Fruit fly (Drosophila melanogaster) whole organism, embryonic: ENCODE data around the gene CG5968.

ENCODE experiments used
- Ada2b ChIP-seq: fragments of 200-800 bp; sonication (Bioruptor generic); IDR thresholded peaks from 2 replicates; pipeline ENCODE4 v1.3.6; 2022; ENCODE audit warnings: missing biosample characterization, missing genetic modification characterization
- B-H1 ChIP-seq: fragments of 200-800 bp; sonication (Bioruptor generic); IDR thresholded peaks from 3 replicates; pipeline ENCODE4 v1.3.6; 2022; ENCODE audit warnings: missing biosample characterization, missing genetic modification characterization
- CG10543 ChIP-seq: fragments of 200-800 bp; sonication (Bioruptor generic); optimal IDR thresholded peaks from 3 replicates; lab custom pipeline; 2017; ENCODE audit warnings: missing biosample characterization, mild to moderate bottlenecking, missing genetic modification characterization, moderate library complexity
- CG10979 ChIP-seq: fragments of 200-800 bp; sonication (Bioruptor generic); optimal IDR thresholded peaks from 2 replicates; lab custom pipeline; 2018; ENCODE audit warnings: missing biosample characterization, mild to moderate bottlenecking, missing genetic modification characterization, moderate library complexity
- CG11504 ChIP-seq: fragments of 200-800 bp; sonication (Bioruptor generic); optimal IDR thresholded peaks from 3 replicates; lab custom pipeline; 2019; ENCODE audit warnings: missing biosample characterization, mild to moderate bottlenecking, missing genetic modification characterization, moderate library complexity
- CG11696 ChIP-seq: fragments of 200-800 bp; sonication (Bioruptor generic); IDR thresholded peaks from 2 replicates; pipeline ENCODE4 v1.3.6; 2022; ENCODE audit warnings: missing biosample characterization, missing genetic modification characterization
- CG11723 ChIP-seq: fragments of 200-800 bp; sonication (Bioruptor generic); optimal IDR thresholded peaks from 2 replicates; lab custom pipeline; 2017; ENCODE audit warnings: missing biosample characterization, mild to moderate bottlenecking, missing genetic modification characterization
- CG12071 ChIP-seq: fragments of 200-800 bp; sonication (Bioruptor generic); optimal IDR thresholded peaks from 3 replicates; lab custom pipeline; 2018; ENCODE audit warnings: missing biosample characterization, mild to moderate bottlenecking, missing genetic modification characterization
- CG12744 ChIP-seq: fragments of 200-800 bp; sonication (Bioruptor generic); optimal IDR thresholded peaks from 2 replicates; lab custom pipeline; 2016; ENCODE audit warnings: missing biosample characterization, missing genetic modification characterization
- CG17328 ChIP-seq: fragments of 200-800 bp; sonication (Bioruptor generic); IDR thresholded peaks from 2 replicates; pipeline ENCODE4 v1.3.6; 2022; ENCODE audit warnings: missing biosample characterization, missing genetic modification characterization
- CG17829 ChIP-seq: fragments of 200-800 bp; optimal IDR thresholded peaks from 2 replicates; lab custom pipeline; 2019; ENCODE audit warnings: missing biosample characterization, mild to moderate bottlenecking, missing genetic modification characterization, moderate library complexity
- CG3163 ChIP-seq: fragments of 200-800 bp; sonication (Bioruptor generic); optimal IDR thresholded peaks from 3 replicates; lab custom pipeline; 2016; ENCODE audit warnings: missing biosample characterization, missing genetic modification characterization
- CG34376 ChIP-seq: fragments of 200-800 bp; sonication (Bioruptor generic); optimal IDR thresholded peaks from 2 replicates; lab custom pipeline; 2018; ENCODE audit warnings: missing biosample characterization, mild to moderate bottlenecking, missing genetic modification characterization
- CG3726 ChIP-seq: fragments of 200-800 bp; sonication (Bioruptor generic); IDR thresholded peaks from 3 replicates; pipeline ENCODE4, ENCODE4 v1.3.6; 2022; ENCODE audit warnings: missing biosample characterization, missing genetic modification characterization
- CG3838 ChIP-seq: fragments of 200-800 bp; sonication (Bioruptor generic); optimal IDR thresholded peaks from 3 replicates; lab custom pipeline; 2016; ENCODE audit warnings: missing biosample characterization, missing genetic modification characterization
- CG4360 ChIP-seq: fragments of 200-800 bp; sonication (Bioruptor generic); IDR thresholded peaks from 2 replicates; pipeline ENCODE4 v1.3.6; 2022; ENCODE audit warnings: missing biosample characterization, missing genetic modification characterization
- CG7928 ChIP-seq: fragments of 200-800 bp; sonication (Bioruptor generic); optimal IDR thresholded peaks from 2 replicates; lab custom pipeline; 2017; ENCODE audit warnings: missing biosample characterization, mild to moderate bottlenecking, missing genetic modification characterization
- CG7987 ChIP-seq: fragments of 200-800 bp; sonication (Bioruptor generic); optimal IDR thresholded peaks from 2 replicates; lab custom pipeline; 2018; ENCODE audit warnings: missing biosample characterization, mild to moderate bottlenecking, missing genetic modification characterization, moderate library complexity
- CG9215 ChIP-seq: fragments of 200-800 bp; sonication (Bioruptor generic); IDR thresholded peaks from 2 replicates; pipeline ENCODE4 v1.3.6; 2022; ENCODE audit warnings: missing biosample characterization, missing genetic modification characterization
- CG9876 ChIP-seq: fragments of 200-800 bp; sonication (Bioruptor generic); optimal IDR thresholded peaks from 2 replicates; lab custom pipeline; 2016; ENCODE audit warnings: missing biosample characterization, missing genetic modification characterization
- CTCF ChIP-seq: fragments of 200-800 bp; sonication (Bioruptor generic); optimal IDR thresholded peaks from 2 replicates; lab custom pipeline; 2017; ENCODE audit warnings: missing biosample characterization, mild to moderate bottlenecking, missing genetic modification characterization, moderate library complexity
- CrebB ChIP-seq: fragments of 200-800 bp; sonication (Bioruptor generic); optimal IDR thresholded peaks from 3 replicates; lab custom pipeline; 2018; ENCODE audit warnings: missing biosample characterization, mild to moderate bottlenecking, missing genetic modification characterization
- Dip2 ChIP-seq: fragments of 200-800 bp; sonication (Bioruptor generic); IDR thresholded peaks from 2 replicates; pipeline ENCODE4 v1.3.6; 2022; ENCODE audit warnings: missing biosample characterization, missing genetic modification characterization
- Drgx ChIP-seq: fragments of 200-800 bp; sonication (Bioruptor generic); IDR thresholded peaks from 2 replicates; pipeline ENCODE4 v1.3.6; 2022; ENCODE audit warnings: missing biosample characterization, missing genetic modification characterization
- E2f2 ChIP-seq: fragments of 200-800 bp; sonication (Bioruptor generic); IDR thresholded peaks from 2 replicates; pipeline ENCODE4 v1.3.6; 2022; ENCODE audit warnings: missing biosample characterization, missing genetic modification characterization
- GATAe ChIP-seq: fragments of 200-800 bp; sonication (Bioruptor generic); conservative IDR thresholded peaks from 2 replicates; pipeline ENCODE4 v1.3.6; 2022; ENCODE audit warnings: missing biosample characterization, missing genetic modification characterization
- HHEX ChIP-seq: fragments of 200-800 bp; sonication (Bioruptor generic); optimal IDR thresholded peaks from 3 replicates; lab custom pipeline; 2017; ENCODE audit warnings: missing biosample characterization, mild to moderate bottlenecking, missing genetic modification characterization, missing genetic modification reagents
- Lim3 ChIP-seq: fragments of 200-800 bp; sonication (Bioruptor generic); IDR thresholded peaks from 2 replicates; pipeline ENCODE4 v1.3.6; 2022; ENCODE audit warnings: missing biosample characterization, missing genetic modification characterization
- NFAT ChIP-seq: fragments of 200-800 bp; sonication (Bioruptor generic); IDR thresholded peaks from 2 replicates; pipeline ENCODE4 v1.3.6; 2022; ENCODE audit warnings: missing biosample characterization, missing genetic modification characterization
- Poxn ChIP-seq: fragments of 200-800 bp; sonication (Bioruptor generic); IDR thresholded peaks from 2 replicates; pipeline ENCODE4 v1.3.6; 2022; ENCODE audit warnings: missing biosample characterization, missing genetic modification characterization
- Sin3A ChIP-seq: fragments of >200 bp; optimal IDR thresholded peaks from 2 replicates; lab custom pipeline; 2018
- aop ChIP-seq: fragments of 200-800 bp; sonication (Bioruptor generic); IDR thresholded peaks from 2 replicates; pipeline ENCODE4 v1.3.6; 2022; ENCODE audit warnings: missing biosample characterization, missing genetic modification characterization
- bsh ChIP-seq, 2 experiments: fragments of 200-800 bp; sonication (Bioruptor generic); optimal IDR thresholded peaks; 2 replicates each; lab custom pipeline; 2017 to 2018; ENCODE audit warnings: mild to moderate bottlenecking in 2 of 2, missing biosample characterization in 2 of 2, missing genetic modification characterization in 2 of 2, moderate library complexity in 1 of 2
- cas ChIP-seq: fragments of 200-800 bp; sonication (Bioruptor generic); IDR thresholded peaks from 2 replicates; pipeline ENCODE4 v1.3.6; 2022; ENCODE audit warnings: missing biosample characterization, missing genetic modification characterization
- caup ChIP-seq: fragments of 200-800 bp; sonication (Bioruptor generic); optimal IDR thresholded peaks from 3 replicates; lab custom pipeline; 2017; ENCODE audit warnings: missing biosample characterization, mild to moderate bottlenecking, missing genetic modification characterization, moderate library complexity; ENCODE audit not compliant: severe bottlenecking
- dimm ChIP-seq: fragments of 200-800 bp; sonication (Bioruptor generic); IDR thresholded peaks from 2 replicates; pipeline ENCODE4 v1.3.6; 2022; ENCODE audit warnings: missing biosample characterization, missing genetic modification characterization
- ham ChIP-seq: fragments of 200-800 bp; sonication (Bioruptor generic); IDR thresholded peaks from 2 replicates; pipeline ENCODE4 v1.3.6; 2022; ENCODE audit warnings: missing biosample characterization, missing genetic modification characterization
- hkb ChIP-seq, 2 experiments: fragments of 200-800 bp in 1 of 2; fragments of >200 bp in 1 of 2; sonication (Bioruptor generic) in 1 of 2; IDR thresholded peaks in 1 of 2; optimal IDR thresholded peaks in 1 of 2; 2 replicates each; pipeline versions ENCODE4 v1.3.6 to Lab custom; 2017 to 2022; ENCODE audit warnings: missing biosample characterization in 1 of 2, missing genetic modification characterization in 1 of 2
- hth ChIP-seq: fragments of >200 bp; optimal IDR thresholded peaks from 2 replicates; lab custom pipeline; 2017; ENCODE audit warnings: inconsistent platforms
- lbe ChIP-seq: fragments of 200-800 bp; sonication (Bioruptor generic); optimal IDR thresholded peaks from 2 replicates; lab custom pipeline; 2016; ENCODE audit warnings: missing biosample characterization, mild to moderate bottlenecking, missing genetic modification characterization
- luna ChIP-seq: fragments of 200-800 bp; sonication (Bioruptor generic); optimal IDR thresholded peaks from 2 replicates; lab custom pipeline; 2016; ENCODE audit warnings: missing biosample characterization, missing genetic modification characterization
- mam ChIP-seq: fragments of 200-800 bp; sonication (Bioruptor generic); optimal IDR thresholded peaks from 3 replicates; lab custom pipeline; 2016; ENCODE audit warnings: missing biosample characterization, missing genetic modification characterization
- mirr ChIP-seq: fragments of 200-800 bp; sonication (Bioruptor generic); optimal IDR thresholded peaks from 3 replicates; lab custom pipeline; 2018; ENCODE audit warnings: missing biosample characterization, mild to moderate bottlenecking, missing genetic modification characterization
- nom ChIP-seq: fragments of 200-800 bp; sonication (Bioruptor generic); optimal IDR thresholded peaks from 2 replicates; lab custom pipeline; 2017; ENCODE audit warnings: missing biosample characterization, missing genetic modification characterization, mild to moderate bottlenecking, moderate library complexity, missing genetic modification reagents
- sima ChIP-seq: fragments of 200-800 bp; sonication (Bioruptor generic); optimal IDR thresholded peaks from 2 replicates; lab custom pipeline; 2016; ENCODE audit warnings: missing biosample characterization, missing genetic modification characterization
- slbo ChIP-seq: fragments of 200-800 bp; sonication (Bioruptor generic); IDR thresholded peaks from 2 replicates; pipeline ENCODE4 v1.3.6; 2022; ENCODE audit warnings: missing biosample characterization, missing genetic modification characterization
- vvl ChIP-seq: fragments of 200-800 bp; sonication (Bioruptor generic); IDR thresholded peaks from 2 replicates; pipeline ENCODE4 v1.3.6; 2022; ENCODE audit warnings: missing biosample characterization, missing genetic modification characterization
- zfh1 ChIP-seq: fragments of 200-800 bp; sonication (Bioruptor generic); IDR thresholded peaks from 3 replicates; pipeline ENCODE4 v1.3.6; 2022; ENCODE audit warnings: missing biosample characterization, missing genetic modification characterization

CG5968 gene

dm6 chr2L:16507682-16508269 is 42.0 kb downstream of the CG5968 start (continued):
- no peak for TF ChIP-seq CG10543
- TF ChIP-seq CG7928 (GFP tag; lab: Kevin White, UChicago): no peak
- no peak for TF ChIP-seq CG3838 (GFP tag; lab: Kevin White, UChicago)
- no peak for TF ChIP-seq Sin3A (lab: Kevin White, UChicago)
- TF ChIP-seq bsh (GFP tag; optimal IDR thresholded peaks at IDR 0.05; lab: Kevin White, UChicago): no peak
- TF ChIP-seq CG9215 (GFP tag; lab: Robert Waterston, UW): no peak
- no peak for TF ChIP-seq CG7987 (GFP tag; lab: Kevin White, UChicago)
- TF ChIP-seq CG12071 (GFP tag; lab: Kevin White, UChicago): no peak
- no peak for TF ChIP-seq CG17829 (tag; lab: Kevin White, UChicago)
- no peak for TF ChIP-seq lbe (GFP tag; lab: Kevin White, UChicago)
- no peak for TF ChIP-seq Ada2b
- no peak for TF ChIP-seq ham
- TF ChIP-seq Poxn (GFP tag; lab: Robert Waterston, UW): no peak
- peak; percentile 61 for TF ChIP-seq CTCF (GFP tag; lab: Kevin White, UChicago)
- TF ChIP-seq HHEX: no peak
- no peak for TF ChIP-seq CG3163
- no peak for TF ChIP-seq Lim3 (GFP tag; lab: Robert Waterston, UW)
- TF ChIP-seq mirr (GFP tag; lab: Kevin White, UChicago): no peak
- no peak for TF ChIP-seq CG11723 (GFP tag; lab: Kevin White, UChicago)
- no peak for TF ChIP-seq CG17328 (GFP tag; lab: Robert Waterston, UW)
- no peak for TF ChIP-seq sima
- TF ChIP-seq E2f2 (GFP tag; lab: Robert Waterston, UW): peak; percentile 96
- TF ChIP-seq CG9876 (GFP tag; lab: Kevin White, UChicago): no peak
- TF ChIP-seq NFAT (GFP tag; lab: Robert Waterston, UW): no peak

- TF ChIP-seq luna (GFP tag; lab: Kevin White, UChicago) (no peak), CG4360 (GFP tag; lab: Robert Waterston, UW) (0 out of 2 replicates have a peak, but pooled peaks have one; percentile 16)
These were observed 42.6 kb downstream of the CG5968 start for dm6 chr2L:16507197-16507596.

dm6 chr2L:16502898-16503551 is 46.7 kb downstream of the CG5968 start:
- peak; percentile 25; the same call in 1 of the 2 replicates for TF ChIP-seq vvl (GFP tag; lab: Robert Waterston, UW)
- no peak for TF ChIP-seq slbo (GFP tag; lab: Robert Waterston, UW)
- TF ChIP-seq lbe (GFP tag; lab: Kevin White, UChicago): peak; percentile 4
- TF ChIP-seq zfh1 (GFP tag; lab: Robert Waterston, UW): 0 out of 3 replicates have a peak, but pooled peaks have one; percentile 16
- TF ChIP-seq dimm (GFP tag; lab: Robert Waterston, UW): no peak
- no peak for TF ChIP-seq GATAe (GFP tag; lab: Robert Waterston, UW)
- TF ChIP-seq CrebB (tag; lab: Kevin White, UChicago): no peak
- peak; percentile 0 for TF ChIP-seq CG11504 (tag; lab: Kevin White, UChicago)
- TF ChIP-seq B-H1 (GFP tag; lab: Robert Waterston, UW): no peak
- TF ChIP-seq CG11696 (GFP tag; lab: Robert Waterston, UW): peak; percentile 71
- peak in 1 of 2 experiments; percentile 53 for TF ChIP-seq bsh (GFP tag; optimal IDR thresholded peaks at IDR 0.05; lab: Kevin White, UChicago)
- TF ChIP-seq aop (GFP tag; lab: Robert Waterston, UW): no peak
- no peak for TF ChIP-seq hth (lab: Kevin White, UChicago)
- no peak for TF ChIP-seq hkb (optimal IDR thresholded peaks at IDR 0.05; lab: Kevin White, UChicago)
- 0 out of 2 replicates have a peak, but pooled peaks have one; percentile 9 for TF ChIP-seq hkb (GFP tag; IDR thresholded peaks at IDR 0.05; lab: Robert Waterston, UW)
- peak; percentile 32 for TF ChIP-seq nom (GFP tag; lab: Kevin White, UChicago)
- TF ChIP-seq mam (GFP tag; lab: Kevin White, UChicago): no peak
- TF ChIP-seq CG34376 (GFP tag; lab: Kevin White, UChicago): no peak
- no peak for TF ChIP-seq CG10979 (tag; lab: Kevin White, UChicago)
- 0 out of 3 replicates have a peak, but pooled peaks have one; percentile 37 for TF ChIP-seq CG3726
- TF ChIP-seq cas (GFP tag; lab: Robert Waterston, UW): no peak
- no peak for TF ChIP-seq caup
- peak; percentile 37; the same call in 1 of the 2 replicates for TF ChIP-seq Drgx (GFP tag; lab: Robert Waterston, UW)
- no peak for TF ChIP-seq CG12744
- no peak for TF ChIP-seq Dip2 (GFP tag; lab: Robert Waterston, UW)
